Fruit fly (Drosophila melanogaster) whole organism, prepupa: ENCODE measurements around the gene Dhfr.

ENCODE experiments used
- CG6808 ChIP-seq: fragments of 200-800 bp; sonication (Bioruptor generic); optimal IDR thresholded peaks from 3 replicates; lab custom pipeline; 2017; ENCODE audit warnings: missing biosample characterization, missing genetic modification characterization, mild to moderate bottlenecking, moderate library complexity, missing genetic modification reagents
- CG7368 ChIP-seq: fragments of 200-800 bp; sonication (Bioruptor generic); optimal IDR thresholded peaks from 3 replicates; lab custom pipeline; 2016; ENCODE audit warnings: missing biosample characterization, missing genetic modification characterization
- CG8119 ChIP-seq: fragments of 200-800 bp; sonication (Bioruptor generic); IDR thresholded peaks from 3 replicates; pipeline ENCODE4 v1.3.6; 2022; ENCODE audit warnings: missing biosample characterization, missing genetic modification characterization
- Hr38 ChIP-seq: sonication (Bioruptor generic); optimal IDR thresholded peaks from 2 replicates; lab custom pipeline; 2016; ENCODE audit warnings: missing biosample characterization, missing genetic modification characterization
- Sox102F ChIP-seq: fragments of 200-800 bp; sonication (Bioruptor generic); optimal IDR thresholded peaks from 2 replicates; lab custom pipeline; 2016; ENCODE audit warnings: missing biosample characterization, mild to moderate bottlenecking, missing genetic modification characterization
- acj6 ChIP-seq: fragments of 200-800 bp; sonication (Bioruptor generic); optimal IDR thresholded peaks from 3 replicates; lab custom pipeline; 2016; ENCODE audit warnings: missing biosample characterization, missing genetic modification characterization

dm6 chr3R:16495322-16495721, 14.4 kb downstream of the Dhfr start, which contains the start of gene Cad89D:
- TF ChIP-seq Sox102F = no peak
- TF ChIP-seq acj6 (GFP tag; lab: Kevin White, UChicago) = no peak
- TF ChIP-seq CG7368 (GFP tag; lab: Kevin White, UChicago) = no peak
- no peak for TF ChIP-seq CG8119 (GFP tag; lab: Robert Waterston, UW)
- no peak for TF ChIP-seq CG6808 (GFP tag; lab: Kevin White, UChicago)
- no peak for TF ChIP-seq Hr38 (GFP tag; lab: Kevin White, UChicago)
